Worm (Caenorhabditis elegans): Measurements from ENCODE around the gene T01C3.2.

Gene T01C3.2

DNA sequence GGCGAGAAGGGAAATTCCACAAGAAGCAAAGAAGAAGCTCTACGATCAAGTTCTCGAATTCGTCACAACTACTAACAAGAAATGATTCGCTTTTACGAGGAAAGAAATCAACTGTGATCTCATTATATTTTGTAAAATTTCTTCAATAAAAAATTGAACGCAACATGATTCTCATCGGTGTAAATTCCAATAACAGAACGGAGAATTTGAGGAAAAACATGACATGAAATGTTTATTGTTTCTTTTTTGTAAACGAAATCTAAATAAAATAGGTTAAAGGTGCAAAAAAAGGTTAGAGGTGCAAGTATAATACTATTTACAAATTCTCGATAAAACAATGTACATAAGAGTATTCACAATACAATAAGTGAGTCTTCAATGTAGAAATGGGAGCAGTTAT lies 521 bp downstream of the T01C3.2 start (continued):
- TF ChIP-seq rec-8 (tag; optimal IDR thresholded peaks at IDR 0.05) (no peak), somi-1 (GFP tag; optimal IDR thresholded peaks at IDR 0.05) (no peak), rpc-1 (optimal IDR thresholded peaks at IDR 0.05) (no peak), rpc-1 (tag; optimal IDR thresholded peaks at IDR 0.05) (no peak), dpff-1 (tag; optimal IDR thresholded peaks at IDR 0.05) (no peak), C06A6.2 (GFP tag; conservative IDR thresholded peaks at IDR 0.05) (no peak), egl-18 (GFP tag; IDR thresholded peaks at IDR 0.05) (no peak), snpc-1.1 (tag; optimal IDR thresholded peaks at IDR 0.05; ENCODE audit: insufficient read depth) (peak; percentile 14), Y79H2A.3 (GFP tag; conservative IDR thresholded peaks at IDR 0.05) (peak; percentile 39; the same call in 1 of the 2 replicates), bed-2 (GFP tag; IDR thresholded peaks at IDR 0.05) (no peak), ztf-6 (GFP tag; IDR thresholded peaks at IDR 0.05) (no peak), Y53G8AR.9 (GFP tag; conservative IDR thresholded peaks at IDR 0.05) (peak; percentile 83; the same call in 1 of the 2 replicates), mcd-1 (GFP tag; IDR thresholded peaks at IDR 0.05) (no peak), aptf-2 (GFP tag; conservative IDR thresholded peaks at IDR 0.05) (no peak), xnd-1 (tag; optimal IDR thresholded peaks at IDR 0.05) (peak; percentile 21), cebp-1 (GFP tag; IDR thresholded peaks at IDR 0.05) (no peak), cebp-1 (tag; optimal IDR thresholded peaks at IDR 0.05) (peak; percentile 21), attf-6 (GFP tag; IDR thresholded peaks at IDR 0.05) (peak; percentile 84), let-607 (tag; optimal IDR thresholded peaks at IDR 0.05) (no peak), sptf-2 (GFP tag; optimal IDR thresholded peaks at IDR 0.05) (no peak), akir-1 (GFP tag; optimal IDR thresholded peaks at IDR 0.05) (no peak), die-1 (tag; optimal IDR thresholded peaks at IDR 0.05) (peak; percentile 50), mel-28 (tag; optimal IDR thresholded peaks at IDR 0.05; ENCODE audit: borderline replicate concordance) (no peak), nhr-27 (tag; optimal IDR thresholded peaks at IDR 0.05) (no peak), cebp-2 (GFP tag; IDR thresholded peaks at IDR 0.05) (no peak), F49E8.2 (tag; optimal IDR thresholded peaks at IDR 0.05; ENCODE audit: insufficient read depth) (peak; percentile 77), hrde-1 (tag; optimal IDR thresholded peaks at IDR 0.05; ENCODE audit: borderline replicate concordance) (peak; percentile 89), fkh-3 (tag; optimal IDR thresholded peaks at IDR 0.05) (no peak), mxl-1 (tag; optimal IDR thresholded peaks at IDR 0.05) (no peak), bed-1 (GFP tag; IDR thresholded peaks at IDR 0.05) (no peak), Y53F4B.3 (GFP tag; IDR thresholded peaks at IDR 0.05) (no peak), attf-3 (GFP tag; conservative IDR thresholded peaks at IDR 0.05) (no peak), tlf-1 (GFP tag; optimal IDR thresholded peaks at IDR 0.05) (no peak), Y95B8A.8 (GFP tag; IDR thresholded peaks at IDR 0.05) (peak; percentile 91), let-526 (GFP tag; IDR thresholded peaks at IDR 0.05) (no peak), zfh-2 (GFP tag; conservative IDR thresholded peaks at IDR 0.05) (no peak), mes-4 (tag; optimal IDR thresholded peaks at IDR 0.05) (no peak), lsy-27 (tag; optimal IDR thresholded peaks at IDR 0.05; ENCODE audit: borderline replicate concordance, insufficient read depth) (no peak), D2030.7 (GFP tag; IDR thresholded peaks at IDR 0.05) (peak; percentile 42), ztf-3 (GFP tag; optimal IDR thresholded peaks at IDR 0.05) (no peak), B0019.2 (GFP tag; conservative IDR thresholded peaks at IDR 0.05) (no peak), F39B2.1 (GFP tag; IDR thresholded peaks at IDR 0.05) (0 out of 2 replicates have a peak, but pooled peaks have one; percentile 43), T07F8.4 (tag; optimal IDR thresholded peaks at IDR 0.05) (no peak), snpc-3.4 (tag; optimal IDR thresholded peaks at IDR 0.05) (peak; percentile 74), F57C9.4 (tag; optimal IDR thresholded peaks at IDR 0.05) (no peak), egrh-3 (GFP tag; IDR thresholded peaks at IDR 0.05) (no peak), ceh-58 (GFP tag; IDR thresholded peaks at IDR 0.05) (no peak), attf-5 (GFP tag; optimal IDR thresholded peaks at IDR 0.05) (peak; percentile 28)

All from whole organism, young adult.